Fruit fly (Drosophila melanogaster) whole organism, wandering third instar larva: ENCODE measurements around the gene gish.

ENCODE experiments used
- Abd-B ChIP-seq: fragments of >200 bp; optimal IDR thresholded peaks from 2 replicates; lab custom pipeline; 2017; ENCODE audit warnings: missing biosample characterization, missing genetic modification characterization
- CG32264 ChIP-seq: fragments of 200-800 bp; sonication (Bioruptor generic); optimal IDR thresholded peaks from 2 replicates; lab custom pipeline; 2016; ENCODE audit warnings: missing biosample characterization, missing genetic modification characterization
- CG9705 ChIP-seq: fragments of 200-800 bp; sonication (Bioruptor generic); optimal IDR thresholded peaks from 2 replicates; lab custom pipeline; 2018; ENCODE audit warnings: missing biosample characterization, mild to moderate bottlenecking, missing genetic modification characterization
- CrebA ChIP-seq: fragments of 200-800 bp; sonication (Bioruptor generic); optimal IDR thresholded peaks from 2 replicates; lab custom pipeline; 2016; ENCODE audit warnings: missing biosample characterization, mild to moderate bottlenecking, missing genetic modification characterization, borderline replicate concordance
- Dfd ChIP-seq: fragments of >200 bp; optimal IDR thresholded peaks from 2 replicates; lab custom pipeline; 2017; ENCODE audit warnings: missing biosample characterization, missing genetic modification characterization
- GATAd ChIP-seq: sonication (Bioruptor generic); optimal IDR thresholded peaks from 2 replicates; lab custom pipeline; 2016; ENCODE audit warnings: missing biosample characterization, missing genetic modification characterization
- HLH106 ChIP-seq: fragments of 200-800 bp; optimal IDR thresholded peaks from 3 replicates; lab custom pipeline; 2019; ENCODE audit warnings: missing biosample characterization, mild to moderate bottlenecking, missing genetic modification characterization, moderate library complexity
- Hnf4 ChIP-seq: fragments of 200-800 bp; sonication (Bioruptor generic); optimal IDR thresholded peaks from 2 replicates; lab custom pipeline; 2016; ENCODE audit warnings: missing biosample characterization, mild to moderate bottlenecking, missing genetic modification characterization
- Hr78 ChIP-seq: fragments of >200 bp; optimal IDR thresholded peaks from 2 replicates; lab custom pipeline; 2017; ENCODE audit warnings: missing biosample characterization, missing genetic modification characterization
- Hr83 ChIP-seq: fragments of 200-300 bp; sonication (Bioruptor generic); optimal IDR thresholded peaks from 2 replicates; lab custom pipeline; 2016; ENCODE audit warnings: missing biosample characterization, mild to moderate bottlenecking, missing genetic modification characterization, moderate library complexity; ENCODE audit not compliant: poor library complexity, severe bottlenecking
- Mio ChIP-seq: sonication (Bioruptor generic); optimal IDR thresholded peaks from 2 replicates; lab custom pipeline; 2016; ENCODE audit warnings: missing biosample characterization, missing genetic modification characterization
- Myc ChIP-seq: fragments of >200 bp; optimal IDR thresholded peaks from 2 replicates; lab custom pipeline; 2017
- OdsH ChIP-seq: fragments of 200-800 bp; sonication (Bioruptor generic); optimal IDR thresholded peaks from 2 replicates; lab custom pipeline; 2016; ENCODE audit warnings: missing biosample characterization, mild to moderate bottlenecking, missing genetic modification characterization
- Rel ChIP-seq, 2 experiments: fragments of 200-800 bp; sonication (Bioruptor generic) in 1 of 2; optimal IDR thresholded peaks; 2 replicates in 1 of 2; 3 replicates in 1 of 2; lab custom pipeline; 2016 to 2019; ENCODE audit warnings: mild to moderate bottlenecking in 2 of 2, missing biosample characterization in 2 of 2, missing genetic modification characterization in 2 of 2, moderate library complexity in 1 of 2
- Sp1 ChIP-seq: fragments of 200-800 bp; sonication (Bioruptor generic); optimal IDR thresholded peaks from 3 replicates; lab custom pipeline; 2019; ENCODE audit warnings: missing biosample characterization, mild to moderate bottlenecking, missing genetic modification characterization, moderate library complexity
- Vsx2 ChIP-seq: fragments of 200-300, 225-300 bp; sonication (Bioruptor generic); optimal IDR thresholded peaks from 2 replicates; lab custom pipeline; 2018; ENCODE audit warnings: missing biosample characterization, missing genetic modification characterization; ENCODE audit not compliant: partially characterized antibody
- br ChIP-seq: fragments of 200-800 bp; sonication (Bioruptor generic); optimal IDR thresholded peaks from 2 replicates; lab custom pipeline; 2016; ENCODE audit warnings: missing biosample characterization, missing genetic modification characterization
- brk ChIP-seq: fragments of 200-800 bp; sonication (Bioruptor generic); optimal IDR thresholded peaks from 2 replicates; lab custom pipeline; 2016; ENCODE audit warnings: missing biosample characterization, mild to moderate bottlenecking, missing genetic modification characterization
- dl ChIP-seq, 2 experiments: fragments of 175-275, 200-275 bp in 1 of 2; fragments of 200-275 bp in 1 of 2; sonication (Bioruptor generic); optimal IDR thresholded peaks; lab custom pipeline; 2018; ENCODE audit warnings: mild to moderate bottlenecking in 2 of 2, missing biosample characterization in 2 of 2, missing genetic modification characterization in 2 of 2, moderate library complexity in 2 of 2; ENCODE audit not compliant: partially characterized antibody in 2 of 2, insufficient read depth in 1 of 2
- dmrt93B ChIP-seq: fragments of 200-800 bp; sonication (Bioruptor generic); optimal IDR thresholded peaks from 2 replicates; lab custom pipeline; 2018; ENCODE audit warnings: missing biosample characterization, mild to moderate bottlenecking, missing genetic modification characterization
- dsf ChIP-seq: sonication (Bioruptor generic); optimal IDR thresholded peaks from 2 replicates; lab custom pipeline; 2016; ENCODE audit warnings: missing biosample characterization, missing genetic modification characterization, borderline replicate concordance
- ey ChIP-seq: fragments of 200-800 bp; sonication (Bioruptor generic); optimal IDR thresholded peaks from 2 replicates; lab custom pipeline; 2016; ENCODE audit warnings: missing biosample characterization, missing genetic modification characterization
- foxo ChIP-seq, 2 experiments: fragments of 200-800 bp; sonication (Bioruptor generic); optimal IDR thresholded peaks; 2 replicates in 1 of 2; 3 replicates in 1 of 2; lab custom pipeline; 2016 to 2017; ENCODE audit warnings: missing biosample characterization in 2 of 2, missing genetic modification characterization in 2 of 2
- fru ChIP-seq: fragments of 200-800 bp; sonication (Bioruptor generic); optimal IDR thresholded peaks from 3 replicates; lab custom pipeline; 2016; ENCODE audit warnings: missing biosample characterization, mild to moderate bottlenecking, missing genetic modification characterization
- h ChIP-seq: fragments of 200-800 bp; sonication (Bioruptor generic); optimal IDR thresholded peaks from 3 replicates; lab custom pipeline; 2016; ENCODE audit warnings: missing biosample characterization, mild to moderate bottlenecking, missing genetic modification characterization
- jim ChIP-seq: fragments of 175-275, 200-325 bp; sonication (Bioruptor generic); optimal IDR thresholded peaks from 2 replicates; lab custom pipeline; 2016; ENCODE audit warnings: missing biosample characterization, mild to moderate bottlenecking, missing genetic modification characterization
- pan ChIP-seq: fragments of >200 bp; optimal IDR thresholded peaks from 2 replicates; lab custom pipeline; 2017
- psq ChIP-seq: fragments of 200-800 bp; sonication (Bioruptor generic); optimal IDR thresholded peaks from 3 replicates; lab custom pipeline; 2017; ENCODE audit warnings: missing biosample characterization, mild to moderate bottlenecking, missing genetic modification characterization, moderate library complexity
- rgr ChIP-seq: fragments of 200-800 bp; sonication (Bioruptor generic); optimal IDR thresholded peaks from 3 replicates; lab custom pipeline; 2016; ENCODE audit warnings: missing biosample characterization, mild to moderate bottlenecking, missing genetic modification characterization
- sage ChIP-seq: fragments of 200-800 bp; sonication (Bioruptor generic); optimal IDR thresholded peaks from 2 replicates; lab custom pipeline; 2016; ENCODE audit warnings: missing biosample characterization, mild to moderate bottlenecking, missing genetic modification characterization
- sv ChIP-seq: fragments of 200-800 bp; sonication (Bioruptor generic); optimal IDR thresholded peaks from 3 replicates; lab custom pipeline; 2016; ENCODE audit warnings: missing biosample characterization, missing genetic modification characterization
- tai ChIP-seq: sonication (Bioruptor generic); optimal IDR thresholded peaks from 2 replicates; lab custom pipeline; 2016; ENCODE audit warnings: missing biosample characterization, missing genetic modification characterization
- usp ChIP-seq: fragments of >200 bp; optimal IDR thresholded peaks from 2 replicates; lab custom pipeline; 2017; ENCODE audit warnings: missing biosample characterization, missing genetic modification characterization
- woc ChIP-seq: sonication (Bioruptor generic); optimal IDR thresholded peaks from 2 replicates; lab custom pipeline; 2016; ENCODE audit warnings: missing biosample characterization, mild to moderate bottlenecking, missing genetic modification characterization

Gene gish

DNA sequence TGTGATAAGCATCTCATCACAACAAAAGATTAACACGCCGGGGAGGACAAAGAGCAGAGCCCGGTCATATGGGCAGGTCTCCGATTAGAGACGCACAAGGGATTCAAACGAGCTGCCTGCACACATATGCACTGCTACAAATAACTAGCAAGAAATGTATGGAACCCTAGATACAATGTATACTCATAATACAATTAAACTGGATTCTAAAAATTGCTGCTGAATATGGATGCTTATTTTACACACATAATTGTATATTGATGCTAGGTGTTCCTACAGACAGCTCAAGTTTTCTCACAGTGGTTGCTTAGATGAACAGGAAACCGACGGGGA lies 64.8 kb downstream of the gish start:
- TF ChIP-seq ey (GFP tag; lab: Kevin White, UChicago), result peak; percentile 48
- no peak for TF ChIP-seq sage (GFP tag; lab: Kevin White, UChicago)
- TF ChIP-seq rgr, result peak; percentile 46
- TF ChIP-seq foxo (GFP tag; optimal IDR thresholded peaks at IDR 0.05; lab: Kevin White, UChicago), result peak in 1 of 2 experiments; percentile 36
- TF ChIP-seq Hr78 (GFP tag; lab: Kevin White, UChicago), result no peak
- TF ChIP-seq jim, result no peak
- TF ChIP-seq OdsH (GFP tag; lab: Kevin White, UChicago), result peak; percentile 5
- peak; percentile 37 for TF ChIP-seq fru (GFP tag; lab: Kevin White, UChicago)
- TF ChIP-seq h, result peak; percentile 47
- no peak for TF ChIP-seq psq (GFP tag; lab: Kevin White, UChicago)
- no peak for TF ChIP-seq dmrt93B (GFP tag; lab: Kevin White, UChicago)
- TF ChIP-seq usp (GFP tag; lab: Kevin White, UChicago), result no peak
- TF ChIP-seq Hnf4 (GFP tag; lab: Kevin White, UChicago), result no peak
- peak; percentile 6 for TF ChIP-seq br (GFP tag; lab: Kevin White, UChicago)

DNA sequence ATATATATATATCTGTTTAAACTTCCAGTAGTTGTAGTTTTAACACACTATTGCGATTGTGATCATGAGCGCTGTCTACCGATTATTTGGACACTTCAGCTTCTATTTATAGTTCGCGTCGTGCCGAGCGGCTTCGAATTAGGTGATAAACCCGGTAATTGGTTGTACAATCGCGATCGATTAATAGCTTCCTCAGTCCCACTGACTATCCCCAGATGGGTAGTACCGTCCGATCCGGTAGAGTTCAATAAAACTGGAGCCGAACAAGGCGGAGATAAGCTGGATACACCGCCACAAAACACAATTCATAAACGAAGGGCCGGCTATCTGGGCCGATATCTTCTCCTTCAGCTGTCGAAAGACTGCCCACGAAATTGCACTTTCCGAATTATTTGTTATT lies 65.6 kb downstream of the gish start:
- TF ChIP-seq ey (GFP tag; lab: Kevin White, UChicago) (no peak), dl (GFP tag; optimal IDR thresholded peaks at IDR 0.05; lab: Kevin White, UChicago; ENCODE audit: insufficient read depth in 1 of 2, partially characterized antibody in 2 of 2) (no peak), brk (no peak), Dfd (no peak), Myc (lab: Kevin White, UChicago) (no peak)

DNA sequence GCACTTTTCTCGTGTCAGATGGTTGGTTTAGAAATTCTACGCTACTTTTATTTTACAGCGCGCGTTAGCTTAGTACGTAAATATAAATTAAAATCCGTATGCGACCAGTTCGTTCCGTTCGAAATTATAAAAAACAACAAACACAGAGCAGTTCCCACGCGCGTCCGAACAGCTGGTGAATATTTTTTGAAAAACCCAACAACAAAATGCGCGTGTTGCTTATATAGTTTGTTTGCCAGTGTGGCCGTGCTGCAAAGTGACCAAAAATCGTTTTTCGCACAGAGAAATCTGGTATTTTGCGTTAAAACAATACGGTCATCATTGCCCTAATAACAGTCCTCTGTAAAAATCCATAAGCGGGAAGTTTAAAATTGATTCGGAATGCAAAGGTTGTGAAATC lies 66.1 kb downstream of the gish start:
- TF ChIP-seq Hr83 (GFP tag; lab: Kevin White, UChicago) (peak; percentile 33), Rel (GFP tag; optimal IDR thresholded peaks at IDR 0.05; lab: Kevin White, UChicago) (no peak), Rel (tag; optimal IDR thresholded peaks at IDR 0.05; lab: Kevin White, UChicago) (peak; percentile 67), CG9705 (no peak), dmrt93B (GFP tag; lab: Kevin White, UChicago) (no peak), h (peak; percentile 50), foxo (GFP tag; optimal IDR thresholded peaks at IDR 0.05; lab: Kevin White, UChicago) (peak in 1 of 2 experiments; percentile 15), brk (no peak), woc (no peak), Sp1 (peak; percentile 18), Mio (GFP tag; lab: Kevin White, UChicago) (no peak), Dfd (no peak), jim (peak; percentile 33), sv (GFP tag; lab: Kevin White, UChicago) (no peak)

DNA sequence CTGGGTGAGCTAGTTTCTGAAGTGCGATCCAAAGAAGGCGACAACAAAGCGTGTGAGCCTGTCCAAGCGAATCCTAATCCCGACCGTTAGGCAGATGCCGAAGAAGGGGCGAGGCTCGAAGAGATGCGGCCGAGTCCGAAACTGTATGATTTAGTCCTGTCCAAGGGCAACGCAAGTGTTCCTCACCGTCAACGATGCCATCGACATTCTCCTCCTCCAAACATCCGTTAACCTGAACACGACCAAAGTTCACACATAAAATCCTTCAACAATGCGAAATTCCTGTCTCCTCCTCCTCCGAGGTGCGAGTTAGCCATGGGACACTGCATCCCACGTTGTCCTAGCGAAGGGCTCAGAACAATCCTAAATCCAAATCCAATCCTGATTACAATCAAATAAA lies 67.2 kb downstream of the gish start, which contains the start of gene Sulf1:
TSS of gene Sulf1 (minus strand) at position 101 of the 400 bp plus-strand sequence.
- TF ChIP-seq Hr83 (GFP tag; lab: Kevin White, UChicago), result no peak
- no peak for TF ChIP-seq Myc (lab: Kevin White, UChicago)
- no peak for TF ChIP-seq usp (GFP tag; lab: Kevin White, UChicago)
- no peak for TF ChIP-seq pan
- TF ChIP-seq sv (GFP tag; lab: Kevin White, UChicago), result no peak
- TF ChIP-seq, all 38 proteins: peak for 0

DNA sequence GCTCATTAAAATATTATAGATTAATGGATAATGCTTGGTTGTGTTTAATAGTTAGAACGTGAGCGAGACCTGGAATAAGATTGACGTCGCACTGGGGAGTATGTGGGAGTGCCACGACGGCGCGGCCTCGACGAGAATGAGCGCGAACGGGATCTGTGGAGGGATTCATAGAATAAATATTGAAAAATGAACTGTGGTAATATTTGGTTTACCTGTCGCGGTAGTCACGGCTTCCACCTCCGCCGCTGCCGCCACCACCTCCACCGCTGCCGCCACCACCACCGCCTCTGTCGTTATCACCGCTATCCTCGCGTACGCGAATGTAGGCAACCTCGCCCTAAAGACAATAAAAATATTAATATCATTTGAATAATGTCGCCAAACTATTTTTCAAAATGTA lies 68.4 kb downstream of the gish start:
- no peak for TF ChIP-seq fru (GFP tag; lab: Kevin White, UChicago)
- no peak for TF ChIP-seq Dfd
- TF ChIP-seq Hr83 (GFP tag; lab: Kevin White, UChicago), result no peak
- TF ChIP-seq sage (GFP tag; lab: Kevin White, UChicago), result no peak
- no peak for TF ChIP-seq pan
- TF ChIP-seq Hr78 (GFP tag; lab: Kevin White, UChicago), result no peak
- no peak for TF ChIP-seq tai

DNA sequence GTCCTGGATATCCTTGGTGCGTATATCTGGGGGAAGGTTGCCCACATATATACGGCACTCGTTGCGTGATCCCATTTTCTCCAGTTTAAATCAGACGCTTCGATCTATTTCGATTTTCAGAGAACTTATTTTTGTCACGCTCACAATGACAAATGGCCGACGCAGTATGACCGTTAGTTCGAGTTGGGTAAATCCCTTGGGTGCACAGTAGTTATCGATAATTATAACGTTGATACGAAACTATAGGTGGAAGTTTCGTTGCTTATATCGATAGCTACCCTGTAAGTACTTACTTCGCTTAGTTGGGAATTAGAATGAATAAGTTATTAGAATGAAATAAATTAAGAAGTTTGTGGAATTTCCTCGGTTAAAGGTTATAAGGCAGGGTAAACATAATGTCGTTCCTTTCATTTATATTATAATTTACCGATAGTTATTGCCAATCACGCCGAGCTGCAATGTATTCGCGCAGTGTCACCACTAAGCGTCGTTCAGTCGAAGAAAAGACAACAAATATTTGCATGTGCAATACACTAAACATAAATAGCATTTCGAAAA lies 69.6 kb downstream of the gish start, which contains the start of the genes SF2 and pad:
TSS of gene SF2 (minus strand) at position 172 of the 558 bp plus-strand sequence.
TSS of gene pad (plus strand) at position 502 of the 558 bp plus-strand sequence.
- TF ChIP-seq dmrt93B (GFP tag; lab: Kevin White, UChicago) (peak; percentile 69), ey (GFP tag; lab: Kevin White, UChicago) (peak; percentile 82), fru (GFP tag; lab: Kevin White, UChicago) (peak; percentile 87), OdsH (GFP tag; lab: Kevin White, UChicago) (peak; percentile 72), dsf (GFP tag; lab: Kevin White, UChicago) (peak; percentile 70), foxo (GFP tag; optimal IDR thresholded peaks at IDR 0.05; lab: Kevin White, UChicago) (peak in 1 of 2 experiments; percentile 87), brk (no peak), jim (no peak), CrebA (GFP tag; lab: Kevin White, UChicago) (no peak), dl (GFP tag; optimal IDR thresholded peaks at IDR 0.05; lab: Kevin White, UChicago; ENCODE audit: insufficient read depth in 1 of 2, partially characterized antibody in 2 of 2) (no peak), CG32264 (peak; percentile 52), Hr83 (GFP tag; lab: Kevin White, UChicago) (no peak), tai (no peak), sage (GFP tag; lab: Kevin White, UChicago) (no peak), Myc (lab: Kevin White, UChicago) (peak; percentile 48), Vsx2 (GFP tag; lab: Kevin White, UChicago) (no peak), Hnf4 (GFP tag; lab: Kevin White, UChicago) (peak; percentile 87), br (GFP tag; lab: Kevin White, UChicago) (peak; percentile 81), usp (GFP tag; lab: Kevin White, UChicago) (no peak), sv (GFP tag; lab: Kevin White, UChicago) (peak; percentile 62), pan (no peak), GATAd (GFP tag; lab: Kevin White, UChicago) (no peak), h (peak; percentile 89), Sp1 (peak; percentile 80), HLH106 (peak; percentile 86), Abd-B (GFP tag; lab: Kevin White, UChicago) (no peak), rgr (peak; percentile 83), woc (peak; percentile 95)
